Fruit fly (Drosophila melanogaster): Measurements from ENCODE around the gene CG8010.

The CG8010 gene

DNA sequence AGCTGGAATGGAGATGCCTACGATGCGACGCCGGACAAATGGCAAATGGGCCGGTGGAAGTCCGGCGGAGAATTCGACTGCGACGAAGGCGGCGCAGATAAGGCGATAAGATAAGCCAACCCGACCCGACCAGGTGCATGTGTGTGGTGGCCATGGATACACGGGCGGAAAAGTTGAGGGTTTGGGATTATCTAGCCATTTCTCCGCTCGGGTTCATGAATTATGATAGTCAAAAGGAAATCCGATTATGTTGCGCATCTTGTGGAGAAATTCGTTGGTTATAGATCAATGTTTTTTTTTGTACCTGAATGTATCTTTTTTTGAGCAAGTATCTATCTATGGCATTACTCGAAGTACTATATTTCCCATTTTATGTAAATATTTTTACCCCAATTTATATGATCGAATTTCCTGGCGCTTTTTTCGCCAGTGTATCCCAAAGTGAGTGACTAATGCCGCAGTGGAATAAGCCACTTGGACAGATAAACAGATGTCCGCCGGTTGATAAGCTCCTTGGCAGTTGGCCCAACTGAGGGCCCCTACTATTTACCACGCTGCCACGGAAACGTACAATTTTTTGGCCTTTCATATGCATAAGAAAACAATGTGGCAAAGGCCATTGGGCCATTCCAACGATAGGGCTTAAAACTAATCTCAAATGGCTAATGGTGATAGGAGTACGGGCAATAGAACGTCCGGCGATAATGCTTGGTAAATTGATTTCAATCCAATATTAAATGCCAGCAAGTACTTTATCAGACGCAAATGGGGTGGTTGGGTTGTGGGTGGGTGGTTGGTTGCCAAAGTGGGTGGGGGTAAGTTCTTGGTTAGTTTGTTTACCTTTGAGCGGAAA is 21.3 kb downstream of the CG8010 start, which contains the start of gene CG7992 (continued):
- TF ChIP-seq inv (GFP tag; IDR thresholded peaks at IDR 0.05; ENCODE audit: partially characterized antibody) (no peak), Vsx1 (GFP tag; optimal IDR thresholded peaks at IDR 0.05) (peak; percentile 47), Spps (tag; optimal IDR thresholded peaks at IDR 0.05) (no peak), jigr1 (GFP tag; IDR thresholded peaks at IDR 0.05) (no peak), CG9437 (GFP tag; optimal IDR thresholded peaks at IDR 0.05) (no peak), Doc2 (GFP tag; IDR thresholded peaks at IDR 0.05) (no peak), sd (tag; optimal IDR thresholded peaks at IDR 0.05) (peak; percentile 76), fd96Cb (tag; optimal IDR thresholded peaks at IDR 0.05) (peak; percentile 45), CG2129 (GFP tag; IDR thresholded peaks at IDR 0.05; ENCODE audit: partially characterized antibody) (no peak), gcm (GFP tag; optimal IDR thresholded peaks at IDR 0.05) (no peak), CG14965 (GFP tag; optimal IDR thresholded peaks at IDR 0.05; ENCODE audit: borderline replicate concordance) (no peak), fd64A (GFP tag; optimal IDR thresholded peaks at IDR 0.05) (no peak), Asciz (GFP tag; optimal IDR thresholded peaks at IDR 0.05) (peak; percentile 14), CG3065 (GFP tag; optimal IDR thresholded peaks at IDR 0.05) (no peak), Trl (optimal IDR thresholded peaks at IDR 0.05) (no peak), Trl (GFP tag; optimal IDR thresholded peaks at IDR 0.05) (peak; percentile 52), CG6854 (GFP tag; optimal IDR thresholded peaks at IDR 0.05) (peak; percentile 47), bcd (GFP tag; optimal IDR thresholded peaks at IDR 0.05) (no peak), CG1792 (GFP tag; optimal IDR thresholded peaks at IDR 0.05) (peak; percentile 48), CG17359 (tag; optimal IDR thresholded peaks at IDR 0.05) (peak; percentile 47), fu2 (GFP tag; optimal IDR thresholded peaks at IDR 0.05) (peak; percentile 68), CG31224 (GFP tag; IDR thresholded peaks at IDR 0.05) (no peak), CG10147 (GFP tag; optimal IDR thresholded peaks at IDR 0.05) (no peak), CG9215 (GFP tag; IDR thresholded peaks at IDR 0.05) (peak; percentile 49), gt (GFP tag; IDR thresholded peaks at IDR 0.05) (no peak), Oli (tag; optimal IDR thresholded peaks at IDR 0.05) (peak; percentile 72), CG12942 (GFP tag; optimal IDR thresholded peaks at IDR 0.05) (peak; percentile 28), Fer2 (tag; optimal IDR thresholded peaks at IDR 0.05) (no peak), B-H1 (GFP tag; IDR thresholded peaks at IDR 0.05) (no peak; the same call in 2 of the 3 replicates), dimm (GFP tag; IDR thresholded peaks at IDR 0.05) (no peak), CG11247 (GFP tag; IDR thresholded peaks at IDR 0.05) (no peak), CG10654 (GFP tag; optimal IDR thresholded peaks at IDR 0.05) (peak; percentile 21), nau (GFP tag; optimal IDR thresholded peaks at IDR 0.05) (no peak), CG4360 (GFP tag; IDR thresholded peaks at IDR 0.05) (no peak), Hmx (GFP tag; optimal IDR thresholded peaks at IDR 0.05) (peak; percentile 7), ewg (GFP tag; optimal IDR thresholded peaks at IDR 0.05) (peak; percentile 32), CG12071 (GFP tag; optimal IDR thresholded peaks at IDR 0.05) (no peak), CkIIα-i1 (GFP tag; IDR thresholded peaks at IDR 0.05) (no peak), pfk (GFP tag; optimal IDR thresholded peaks at IDR 0.05) (no peak), CG6254 (GFP tag; optimal IDR thresholded peaks at IDR 0.05) (no peak), Deaf1 (tag; optimal IDR thresholded peaks at IDR 0.05) (no peak), CG14441 (GFP tag; IDR thresholded peaks at IDR 0.05) (peak; percentile 51; the same call in 1 of the 2 replicates), fru (optimal IDR thresholded peaks at IDR 0.05) (no peak), chinmo (GFP tag; IDR thresholded peaks at IDR 0.05; ENCODE audit: partially characterized antibody) (peak; percentile 68; the same call in 1 of the 4 replicates), ERR (GFP tag; optimal IDR thresholded peaks at IDR 0.05) (no peak), CG1233 (GFP tag; optimal IDR thresholded peaks at IDR 0.05) (peak; percentile 9), vfl (GFP tag; optimal IDR thresholded peaks at IDR 0.05) (peak; percentile 12), Mad (GFP tag; optimal IDR thresholded peaks at IDR 0.05) (peak; percentile 29), CHES-1-like (GFP tag; optimal IDR thresholded peaks at IDR 0.05) (peak; percentile 74), CG11093 (GFP tag; IDR thresholded peaks at IDR 0.05) (no peak)
